Worm (Caenorhabditis elegans): ENCODE measurements around the gene oma-1.

Gene oma-1

DNA sequence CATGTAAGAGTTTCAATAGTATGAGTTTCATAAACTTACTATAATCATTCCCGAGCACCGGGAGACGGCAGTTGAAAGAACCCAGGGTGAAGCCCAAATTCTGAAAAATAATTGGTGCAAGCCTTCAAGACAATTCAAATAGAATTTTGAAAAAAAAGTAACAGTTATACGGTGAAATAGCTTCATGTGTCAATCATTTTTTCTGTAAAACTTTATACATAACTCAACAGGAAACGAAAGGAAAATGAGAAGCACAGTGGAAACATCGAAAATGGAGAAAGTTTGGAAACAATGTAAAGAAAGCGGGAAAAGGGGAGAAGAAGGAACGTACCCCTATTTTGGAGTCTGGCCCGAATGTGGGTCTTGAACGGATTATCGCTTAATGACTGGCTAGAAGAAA is 15.8 kb upstream of the oma-1 start, which contains the start of gene C09G9.3:
TSS of gene C09G9.3 (minus strand) at position 101 of the 400 bp plus-strand sequence.
- no peak for TF ChIP-seq jun-1 (tag; optimal IDR thresholded peaks at IDR 0.05)
- no peak for TF ChIP-seq pha-4 (GFP tag; IDR thresholded peaks at IDR 0.05)
- no peak for TF ChIP-seq pha-4 (tag; optimal IDR thresholded peaks at IDR 0.05)
- TF ChIP-seq ama-1 (optimal IDR thresholded peaks at IDR 0.05) = no peak
- no peak for TF ChIP-seq lin-38 (GFP tag; IDR thresholded peaks at IDR 0.05)
- TF ChIP-seq rbr-2 (tag; optimal IDR thresholded peaks at IDR 0.05) = no peak
- TF ChIP-seq daf-16 (GFP tag; optimal IDR thresholded peaks at IDR 0.05) = no peak
- no peak for TF ChIP-seq daf-16 (tag; optimal IDR thresholded peaks at IDR 0.05)
- no peak for TF ChIP-seq nhr-48 (tag; optimal IDR thresholded peaks at IDR 0.05)
- TF ChIP-seq ctbp-1 (GFP tag; IDR thresholded peaks at IDR 0.05) = no peak
- TF ChIP-seq egl-27 (tag; optimal IDR thresholded peaks at IDR 0.05) = no peak
- TF ChIP-seq lin-13 (GFP tag; optimal IDR thresholded peaks at IDR 0.05) = no peak
- TF ChIP-seq zip-11 (GFP tag; IDR thresholded peaks at IDR 0.05) = no peak
- no peak for TF ChIP-seq madf-5 (GFP tag; IDR thresholded peaks at IDR 0.05)

DNA sequence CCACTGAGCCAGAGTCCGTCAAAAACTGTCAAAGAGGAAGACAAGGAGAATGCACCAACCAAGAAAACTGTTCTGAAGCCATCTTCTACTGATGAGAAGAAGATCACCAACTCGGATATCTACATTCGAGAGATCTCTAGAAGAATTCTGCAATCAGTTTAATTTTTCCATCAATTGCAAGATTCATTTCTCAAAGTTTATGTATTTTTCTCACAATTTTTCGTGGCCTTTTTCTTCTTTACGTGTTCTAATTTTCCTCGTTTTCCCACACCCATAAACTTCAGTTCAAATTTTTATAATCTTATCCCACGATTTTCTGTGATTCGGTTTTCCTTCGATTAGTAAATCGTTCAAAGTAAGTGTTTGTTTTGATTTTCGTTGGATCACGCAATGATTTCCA is 14.9 kb upstream of the oma-1 start, which contains the start of gene hdl-2:
TSS of gene hdl-2 (plus strand) at position 301 of the 400 bp plus-strand sequence.
- TF ChIP-seq ZK546.5 (tag; optimal IDR thresholded peaks at IDR 0.05) (no peak), unc-62 (GFP tag; optimal IDR thresholded peaks at IDR 0.05 in 1 of 2) (peak in 1 of 2 experiments; percentile 23), unc-62 (tag; optimal IDR thresholded peaks at IDR 0.05) (no peak)

DNA sequence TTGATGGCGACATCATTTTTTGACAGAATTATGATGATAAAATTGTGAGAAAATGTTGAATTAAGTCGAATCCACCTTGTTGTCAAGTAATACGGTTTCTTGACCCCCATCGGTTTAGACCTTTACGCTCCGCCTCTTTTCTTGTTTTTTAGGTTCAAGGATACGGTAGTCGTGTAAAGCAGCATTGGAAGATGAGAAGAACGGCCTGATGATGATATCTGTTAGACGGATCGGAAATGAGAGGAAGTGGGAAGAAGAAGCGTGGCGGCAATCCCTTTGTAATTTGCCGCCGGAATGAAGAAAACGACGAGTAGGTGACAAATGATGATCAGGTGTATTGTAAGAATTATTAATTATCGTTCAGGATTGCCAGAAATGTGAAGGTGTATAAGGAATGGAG is 9.0 kb upstream of the oma-1 start, which contains the start of gene npax-4:
TSS of gene npax-4 (minus strand) at position 101 of the 400 bp plus-strand sequence.
- no peak for TF ChIP-seq ceh-28 (tag; optimal IDR thresholded peaks at IDR 0.05)

DNA sequence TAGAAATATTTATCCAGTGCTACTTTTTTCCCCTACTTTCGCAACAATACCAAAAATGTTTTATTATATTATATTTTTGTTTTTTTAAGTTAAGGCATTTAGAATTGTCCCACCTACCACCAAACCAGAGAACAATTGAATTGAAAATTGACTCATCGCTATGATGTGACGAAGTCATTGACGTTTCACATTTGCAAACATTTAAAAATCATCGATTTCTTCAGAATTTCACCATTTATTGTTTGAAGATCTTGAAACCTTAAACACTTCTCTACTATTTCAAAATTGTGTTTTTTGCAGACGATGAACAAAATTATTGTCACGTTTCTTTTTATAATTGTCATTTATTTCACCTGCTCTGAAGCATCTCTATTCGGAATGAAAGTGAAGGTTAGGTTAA is 7.6 kb upstream of the oma-1 start, which contains the start of gene C09G9.8:
TSS of gene C09G9.8 (plus strand) at position 301 of the 400 bp plus-strand sequence.
- TF ChIP-seq nhr-102 (tag; optimal IDR thresholded peaks at IDR 0.05) (no peak), mxl-3 (GFP tag; optimal IDR thresholded peaks at IDR 0.05) (no peak), daf-8 (GFP tag; IDR thresholded peaks at IDR 0.05) (no peak), pqm-1 (tag; optimal IDR thresholded peaks at IDR 0.05) (no peak), set-16 (GFP tag; IDR thresholded peaks at IDR 0.05) (no peak)

DNA sequence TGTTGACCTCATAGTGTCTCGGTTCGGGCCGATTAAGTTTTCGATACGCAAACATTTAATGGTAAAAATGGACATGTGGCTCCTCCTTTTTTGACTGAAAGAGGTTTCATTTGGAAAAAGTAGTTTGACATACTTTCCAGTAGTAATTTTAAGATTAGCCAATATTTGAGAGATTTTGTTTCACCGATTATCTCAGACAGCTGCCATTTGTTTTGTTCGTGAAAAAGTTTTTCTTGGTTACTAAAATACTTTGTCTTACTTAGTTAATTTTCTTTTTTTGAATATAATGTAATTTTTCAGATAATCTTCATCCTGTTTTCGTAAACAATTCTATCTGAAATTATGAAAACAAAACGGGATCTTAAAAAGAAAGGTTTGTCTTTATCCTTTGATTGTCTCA is 2.5 kb upstream of the oma-1 start, which contains the start of gene C09G9.5:
TSS of gene C09G9.5 (plus strand) at position 301 of the 400 bp plus-strand sequence.
- no peak for TF ChIP-seq T20F7.1 (GFP tag; optimal IDR thresholded peaks at IDR 0.05)
- TF ChIP-seq lin-29 (GFP tag; IDR thresholded peaks at IDR 0.05) = no peak
- no peak for TF ChIP-seq F44E2.7 (GFP tag; IDR thresholded peaks at IDR 0.05)
- TF ChIP-seq mxl-3 (GFP tag; optimal IDR thresholded peaks at IDR 0.05) = no peak
- TF ChIP-seq ceh-32 (tag; optimal IDR thresholded peaks at IDR 0.05; ENCODE audit: poor library complexity) = no peak
- TF ChIP-seq nhr-25 (tag; optimal IDR thresholded peaks at IDR 0.05; ENCODE audit: borderline replicate concordance, insufficient read depth) = no peak
- no peak for TF ChIP-seq daf-19 (GFP tag; conservative IDR thresholded peaks at IDR 0.05)
- no peak for TF ChIP-seq nhr-102 (tag; optimal IDR thresholded peaks at IDR 0.05)
- no peak for TF ChIP-seq duxl-1 (tag; optimal IDR thresholded peaks at IDR 0.05; ENCODE audit: poor library complexity)

DNA sequence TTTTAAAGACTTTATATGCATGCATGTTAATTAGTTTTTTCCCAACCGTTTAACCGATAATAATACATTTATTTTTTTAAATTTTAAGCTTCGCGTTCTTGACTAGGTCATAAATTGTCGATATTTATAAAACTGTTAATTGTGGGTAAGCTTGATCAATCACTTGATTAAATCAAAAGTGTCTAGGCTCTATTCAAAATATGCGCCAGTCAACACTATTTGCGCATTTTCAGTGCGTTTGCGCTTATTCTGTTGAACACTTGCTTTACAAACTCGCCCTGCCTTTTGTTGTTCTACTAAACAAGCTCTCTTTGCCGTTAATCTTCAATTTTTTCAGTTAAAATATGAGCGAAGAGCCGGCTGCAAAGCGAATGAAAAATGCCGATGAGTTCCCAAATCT is 2.4 kb downstream of the oma-1 start, which contains the start of gene spr-2:
TSS of gene spr-2 (plus strand) at position 332 of the 400 bp plus-strand sequence.
- TF ChIP-seq nhr-25 (tag; optimal IDR thresholded peaks at IDR 0.05; ENCODE audit: borderline replicate concordance, insufficient read depth) (no peak), duxl-1 (tag; optimal IDR thresholded peaks at IDR 0.05; ENCODE audit: poor library complexity) (peak; percentile 35), T26A8.4 (GFP tag; IDR thresholded peaks at IDR 0.05) (peak; percentile 51; the same call in 1 of the 2 replicates), ceh-28 (tag; optimal IDR thresholded peaks at IDR 0.05) (no peak), F37D6.2 (tag; optimal IDR thresholded peaks at IDR 0.05) (peak; percentile 35), ztf-7 (tag; optimal IDR thresholded peaks at IDR 0.05) (peak; percentile 62), lin-13 (GFP tag; optimal IDR thresholded peaks at IDR 0.05) (peak; percentile 19), mep-1 (tag; optimal IDR thresholded peaks at IDR 0.05) (peak; percentile 79), hmg-1.1 (GFP tag; IDR thresholded peaks at IDR 0.05) (peak; percentile 66; the same call in 1 of the 2 replicates), lir-3 (tag; optimal IDR thresholded peaks at IDR 0.05) (no peak), nhr-48 (tag; optimal IDR thresholded peaks at IDR 0.05) (peak; percentile 26), lin-38 (GFP tag; IDR thresholded peaks at IDR 0.05) (peak; percentile 75), zip-2 (tag; optimal IDR thresholded peaks at IDR 0.05) (peak; percentile 22), nhr-11 (tag; optimal IDR thresholded peaks at IDR 0.05) (peak; percentile 65), hlh-30 (tag; optimal IDR thresholded peaks at IDR 0.05; ENCODE audit: insufficient read depth) (peak; percentile 70), daf-16 (GFP tag; optimal IDR thresholded peaks at IDR 0.05) (peak; percentile 7 to 34), daf-16 (tag; optimal IDR thresholded peaks at IDR 0.05) (peak; percentile 62), dve-1 (tag; optimal IDR thresholded peaks at IDR 0.05; ENCODE audit: insufficient read depth) (peak; percentile 67), mxl-3 (GFP tag; optimal IDR thresholded peaks at IDR 0.05) (peak; percentile 44), F10B5.3 (tag; optimal IDR thresholded peaks at IDR 0.05) (no peak)
